Fruit fly (Drosophila melanogaster): ENCODE results near the gene CG15412.

CG15412 gene

dm6 chr2L:3370920-3371319 is 4.6 kb downstream of the CG15412 start:
- no peak for TF ChIP-seq CG13204 (GFP tag; optimal IDR thresholded peaks at IDR 0.05)
- no peak for TF ChIP-seq fd96Ca (GFP tag; IDR thresholded peaks at IDR 0.05)
- no peak for TF ChIP-seq CG17806 (tag; optimal IDR thresholded peaks at IDR 0.05)
- TF ChIP-seq Pif1A (GFP tag; optimal IDR thresholded peaks at IDR 0.05): no peak
- no peak for TF ChIP-seq CG12605 (GFP tag; IDR thresholded peaks at IDR 0.05)
- no peak for TF ChIP-seq D1 (tag; optimal IDR thresholded peaks at IDR 0.05)
- TF ChIP-seq rn (GFP tag; IDR thresholded peaks at IDR 0.05): no peak
- TF ChIP-seq Snoo (tag; optimal IDR thresholded peaks at IDR 0.05): no peak
- no peak for TF ChIP-seq CG8301 (tag; optimal IDR thresholded peaks at IDR 0.05)
- no peak for TF ChIP-seq CG10348 (GFP tag; IDR thresholded peaks at IDR 0.05)
- TF ChIP-seq CG32121 (GFP tag; IDR thresholded peaks at IDR 0.05): no peak
- no peak for TF ChIP-seq Ets98B (GFP tag; IDR thresholded peaks at IDR 0.05)
- no peak for TF ChIP-seq CG14655 (GFP tag; optimal IDR thresholded peaks at IDR 0.05)
- TF ChIP-seq CG34367 (tag; optimal IDR thresholded peaks at IDR 0.05): no peak
- TF ChIP-seq EcR (GFP tag; optimal IDR thresholded peaks at IDR 0.05): no peak
- TF ChIP-seq CG15710 (tag; optimal IDR thresholded peaks at IDR 0.05): no peak

- no peak for TF ChIP-seq rn (GFP tag; IDR thresholded peaks at IDR 0.05)
- TF ChIP-seq EcR (GFP tag; optimal IDR thresholded peaks at IDR 0.05): peak; percentile 42
These were observed 5.7 kb downstream of the CG15412 start for dm6 chr2L:3369822-3370221.

dm6 chr2L:3369083-3369653 is 6.3 kb downstream of the CG15412 start:
- no peak for TF ChIP-seq CG10348 (GFP tag; IDR thresholded peaks at IDR 0.05)

- no peak for TF ChIP-seq D1 (tag; optimal IDR thresholded peaks at IDR 0.05)
- no peak for TF ChIP-seq CG17806 (tag; optimal IDR thresholded peaks at IDR 0.05)
- TF ChIP-seq Snoo (tag; optimal IDR thresholded peaks at IDR 0.05): no peak
- TF ChIP-seq Pif1B (GFP tag; optimal IDR thresholded peaks at IDR 0.05): no peak
These were observed 7.1 kb downstream of the CG15412 start for dm6 chr2L:3368425-3368824.

dm6 chr2L:3366043-3366679 is 9.3 kb downstream of the CG15412 start:
- TF ChIP-seq CG15710 (tag; optimal IDR thresholded peaks at IDR 0.05) (no peak), CG10348 (GFP tag; IDR thresholded peaks at IDR 0.05) (no peak), D1 (tag; optimal IDR thresholded peaks at IDR 0.05) (no peak), CG32121 (GFP tag; IDR thresholded peaks at IDR 0.05) (no peak), CG13204 (GFP tag; optimal IDR thresholded peaks at IDR 0.05) (no peak), CG8159 (tag; optimal IDR thresholded peaks at IDR 0.05) (no peak), Pif1A (GFP tag; optimal IDR thresholded peaks at IDR 0.05) (no peak), Pif1B (GFP tag; optimal IDR thresholded peaks at IDR 0.05) (no peak), gl (tag; optimal IDR thresholded peaks at IDR 0.05) (no peak), CG8301 (tag; optimal IDR thresholded peaks at IDR 0.05) (no peak), CG12605 (GFP tag; IDR thresholded peaks at IDR 0.05) (no peak), CG9948 (tag; optimal IDR thresholded peaks at IDR 0.05) (no peak), fd96Ca (GFP tag; IDR thresholded peaks at IDR 0.05) (no peak), CG17806 (tag; optimal IDR thresholded peaks at IDR 0.05) (no peak), rn (GFP tag; IDR thresholded peaks at IDR 0.05) (no peak), CG4496 (GFP tag; IDR thresholded peaks at IDR 0.05) (no peak), EcR (GFP tag; optimal IDR thresholded peaks at IDR 0.05) (no peak), Ets98B (GFP tag; IDR thresholded peaks at IDR 0.05) (no peak), CG34367 (tag; optimal IDR thresholded peaks at IDR 0.05) (no peak), CG14655 (GFP tag; optimal IDR thresholded peaks at IDR 0.05) (no peak)

- no peak for TF ChIP-seq CG32121 (GFP tag; IDR thresholded peaks at IDR 0.05)
- no peak for TF ChIP-seq gl (tag; optimal IDR thresholded peaks at IDR 0.05)
- no peak for TF ChIP-seq CG4496 (GFP tag; IDR thresholded peaks at IDR 0.05)
- no peak for TF ChIP-seq D1 (tag; optimal IDR thresholded peaks at IDR 0.05)
- TF ChIP-seq Pif1B (GFP tag; optimal IDR thresholded peaks at IDR 0.05): no peak
These were observed 13.7 kb downstream of the CG15412 start for dm6 chr2L:3361821-3362220.

dm6 chr2L:3356790-3357696 is 18.5 kb downstream of the CG15412 start, which contains the start of gene CG8838:
CG8838 (plus strand) TSS chr2L:3357646.
- TF ChIP-seq CG8159 (tag; optimal IDR thresholded peaks at IDR 0.05): no peak
- TF ChIP-seq D1 (tag; optimal IDR thresholded peaks at IDR 0.05): no peak
- no peak for TF ChIP-seq CG4496 (GFP tag; IDR thresholded peaks at IDR 0.05)
- no peak for TF ChIP-seq CG32121 (GFP tag; IDR thresholded peaks at IDR 0.05)
- TF ChIP-seq EcR (GFP tag; optimal IDR thresholded peaks at IDR 0.05): no peak
- TF ChIP-seq CG10348 (GFP tag; IDR thresholded peaks at IDR 0.05): no peak
- TF ChIP-seq Pif1B (GFP tag; optimal IDR thresholded peaks at IDR 0.05): no peak
- no peak for TF ChIP-seq Ets98B (GFP tag; IDR thresholded peaks at IDR 0.05)
- no peak for TF ChIP-seq CG12605 (GFP tag; IDR thresholded peaks at IDR 0.05)
- no peak for TF ChIP-seq Pif1A (GFP tag; optimal IDR thresholded peaks at IDR 0.05)
- TF ChIP-seq fd96Ca (GFP tag; IDR thresholded peaks at IDR 0.05): no peak
- no peak for TF ChIP-seq CG34367 (tag; optimal IDR thresholded peaks at IDR 0.05)
- TF ChIP-seq CG15710 (tag; optimal IDR thresholded peaks at IDR 0.05): no peak

Data from whole organism, pupa.